Fruit fly (Drosophila melanogaster) whole organism, pupa: ENCODE measurements around the gene HP6.
A peak's percentile ranks its signal among the peaks of the same experiment; 100 is the strongest.

Experiments used
- CG10348 ChIP-seq: fragments of 200-800 bp; sonication (Bioruptor generic); IDR thresholded peaks from 2 replicates; pipeline ENCODE4 v1.3.6; 2022; ENCODE audit warnings: missing biosample characterization, missing genetic modification characterization
- CG12605 ChIP-seq: fragments of 200-800 bp; sonication (Bioruptor generic); IDR thresholded peaks from 2 replicates; pipeline ENCODE4 v1.3.6; 2022; ENCODE audit warnings: missing biosample characterization, missing genetic modification characterization
- CG14655 ChIP-seq: fragments of 200-800 bp; sonication (Bioruptor generic); optimal IDR thresholded peaks from 3 replicates; lab custom pipeline; 2017; ENCODE audit warnings: mild to moderate bottlenecking, missing biosample characterization, missing genetic modification reagents, missing genetic modification characterization
- CG32121 ChIP-seq: fragments of 200-800 bp; sonication (Bioruptor generic); IDR thresholded peaks from 2 replicates; pipeline ENCODE4 v1.3.6; 2022; ENCODE audit warnings: missing biosample characterization, missing genetic modification characterization
- CG4496 ChIP-seq: fragments of 200-800 bp; sonication (Bioruptor generic); IDR thresholded peaks from 3 replicates; pipeline ENCODE4 v1.3.6; 2022; ENCODE audit warnings: missing biosample characterization, missing genetic modification characterization
- CG8159 ChIP-seq: fragments of 200-800 bp; sonication (Bioruptor generic); optimal IDR thresholded peaks from 3 replicates; lab custom pipeline; 2018; ENCODE audit warnings: missing biosample characterization, mild to moderate bottlenecking, missing genetic modification characterization, moderate library complexity
- CG9948 ChIP-seq: fragments of 200-800 bp; sonication (Bioruptor generic); optimal IDR thresholded peaks from 2 replicates; lab custom pipeline; 2018; ENCODE audit warnings: missing biosample characterization, mild to moderate bottlenecking, missing genetic modification characterization, moderate library complexity
- D1 ChIP-seq: fragments of 200-800 bp; sonication (Bioruptor generic); optimal IDR thresholded peaks from 2 replicates; lab custom pipeline; 2018; ENCODE audit warnings: missing biosample characterization, mild to moderate bottlenecking, missing genetic modification characterization, moderate library complexity
- EcR ChIP-seq: fragments of 200-800 bp; sonication (Bioruptor generic); optimal IDR thresholded peaks from 3 replicates; lab custom pipeline; 2019; ENCODE audit warnings: missing biosample characterization, missing genetic modification characterization, mild to moderate bottlenecking, moderate library complexity, missing genetic modification reagents
- Ets98B ChIP-seq: fragments of 200-800 bp; sonication (Bioruptor generic); IDR thresholded peaks from 2 replicates; pipeline ENCODE4 v1.3.6; 2022; ENCODE audit warnings: missing biosample characterization, missing genetic modification characterization
- Pif1B ChIP-seq: fragments of 200-800 bp; sonication (Bioruptor generic); optimal IDR thresholded peaks from 3 replicates; lab custom pipeline; 2016; ENCODE audit warnings: missing biosample characterization, missing genetic modification characterization
- Snoo ChIP-seq: fragments of 200-800 bp; sonication (Bioruptor generic); optimal IDR thresholded peaks from 3 replicates; lab custom pipeline; 2017; ENCODE audit warnings: missing biosample characterization, mild to moderate bottlenecking, missing genetic modification characterization, inconsistent platforms
- fd96Ca ChIP-seq: fragments of 200-800 bp; sonication (Bioruptor generic); IDR thresholded peaks from 3 replicates; pipeline ENCODE4 v1.3.6; 2022; ENCODE audit warnings: missing biosample characterization, missing genetic modification characterization

DNA sequence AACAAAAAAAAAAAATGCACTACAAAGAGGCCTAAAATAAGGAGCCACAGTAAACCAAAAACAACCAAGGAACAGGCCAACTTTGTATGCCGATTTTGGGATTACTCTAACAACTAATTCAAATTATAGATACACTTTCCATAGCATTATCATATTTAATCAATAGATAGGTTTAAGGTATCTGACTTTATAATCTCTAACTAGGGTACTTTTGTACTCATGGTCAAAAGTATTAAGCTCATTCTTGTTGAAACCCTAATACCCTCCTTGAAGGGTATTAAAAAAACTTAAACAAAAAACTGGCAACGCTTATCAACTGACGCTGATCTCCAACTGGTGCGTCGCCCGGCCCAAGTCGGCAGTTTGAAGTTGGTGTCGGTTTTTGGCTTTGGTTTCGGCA lies 10.8 kb downstream of the HP6 start:
- TF ChIP-seq CG8159 (peak; percentile 52), Snoo (tag; lab: Kevin White, UChicago) (no peak), CG9948 (tag; lab: Kevin White, UChicago) (peak; percentile 14), Ets98B (GFP tag; lab: Robert Waterston, UW) (no peak; the same call in 1 of the 2 replicates), CG12605 (GFP tag; lab: Robert Waterston, UW) (no peak), Pif1B (no peak), EcR (GFP tag; lab: Kevin White, UChicago) (no peak), D1 (tag; lab: Kevin White, UChicago) (no peak), CG14655 (GFP tag; lab: Kevin White, UChicago) (peak; percentile 24), CG10348 (no peak), CG4496 (GFP tag; lab: Robert Waterston, UW) (peak; percentile 56; the same call in 1 of the 3 replicates), fd96Ca (GFP tag; lab: Robert Waterston, UW) (no peak), CG32121 (no peak)
